Worm (Caenorhabditis elegans) whole organism, L2 larva: ENCODE data around the gene twk-11.
A peak's percentile ranks its signal among the peaks of the same experiment; 100 is the strongest.
"Not testable (repeated sequence)": the region's sequence is repeated elsewhere in the genome, so short reads cannot be mapped to it uniquely, and the experiment has no call there.

Source experiments
- C34F6.9 ChIP-seq: fragments of 150-350 bp; optimal IDR thresholded peaks from 2 replicates; lab custom pipeline; 2014; ENCODE audit warnings: missing biosample characterization, missing genetic modification characterization
- F13H6.1 ChIP-seq: sonication (generic microtip); optimal IDR thresholded peaks from 2 replicates; lab custom pipeline; 2016; ENCODE audit warnings: missing genetic modification characterization, missing compliant biosample characterization
- Y55F3AM.14 ChIP-seq: fragments of 200-800 bp; sonication (Bioruptor generic); optimal IDR thresholded peaks from 2 replicates; lab custom pipeline; 2018; ENCODE audit warnings: mild to moderate bottlenecking, missing genetic modification characterization, missing compliant biosample characterization
- ZK546.5 ChIP-seq: sonication (generic microtip); optimal IDR thresholded peaks from 2 replicates; lab custom pipeline; 2017; ENCODE audit warnings: missing biosample characterization, missing genetic modification characterization
- alr-1 ChIP-seq: fragments of 150-350 bp; optimal IDR thresholded peaks from 2 replicates; lab custom pipeline; 2014; ENCODE audit warnings: missing biosample characterization, missing genetic modification characterization
- ama-1 ChIP-seq: fragments of 150-350 bp; optimal IDR thresholded peaks from 2 replicates; lab custom pipeline; 2018; ENCODE audit warnings: inconsistent platforms
- ceh-82 ChIP-seq: fragments of 150-350 bp; optimal IDR thresholded peaks from 2 replicates; lab custom pipeline; 2014; ENCODE audit warnings: missing biosample characterization, missing genetic modification characterization
- crh-2 ChIP-seq: sonication (generic microtip); optimal IDR thresholded peaks from 2 replicates; lab custom pipeline; 2017; ENCODE audit warnings: missing biosample characterization, missing genetic modification characterization
- dmd-4 ChIP-seq: sonication (generic microtip); optimal IDR thresholded peaks from 2 replicates; lab custom pipeline; 2017; ENCODE audit warnings: missing biosample characterization, missing genetic modification characterization
- egl-27 ChIP-seq: sonication (generic microtip); optimal IDR thresholded peaks from 3 replicates; lab custom pipeline; 2017; ENCODE audit warnings: missing biosample characterization, missing genetic modification reagents, missing genetic modification characterization
- elt-1 ChIP-seq: fragments of 150-350 bp; optimal IDR thresholded peaks from 2 replicates; lab custom pipeline; 2014; ENCODE audit warnings: missing biosample characterization, missing genetic modification characterization
- elt-3 ChIP-seq: sonication (generic microtip); optimal IDR thresholded peaks from 2 replicates; lab custom pipeline; 2017; ENCODE audit warnings: missing biosample characterization, missing genetic modification characterization
- fos-1 ChIP-seq: fragments of 150-350 bp; optimal IDR thresholded peaks from 2 replicates; lab custom pipeline; 2014; ENCODE audit warnings: missing biosample characterization, missing genetic modification characterization
- gmeb-1 ChIP-seq: fragments of 150-350 bp; optimal IDR thresholded peaks from 2 replicates; lab custom pipeline; 2014; ENCODE audit warnings: missing biosample characterization, missing genetic modification characterization
- lin-11 ChIP-seq: fragments of 150-350 bp; sonication (generic microtip); optimal IDR thresholded peaks from 2 replicates; lab custom pipeline; 2014; ENCODE audit warnings: missing biosample characterization, missing genetic modification characterization, inconsistent platforms, mixed read lengths
- lsy-2 ChIP-seq, 2 experiments: fragments of 150-350 bp in 1 of 2; sonication (generic microtip) in 1 of 2; optimal IDR thresholded peaks; 2 replicates each; lab custom pipeline; 2014 to 2017; ENCODE audit warnings: missing biosample characterization in 2 of 2, missing genetic modification characterization in 2 of 2
- mbf-1 ChIP-seq: sonication (generic microtip); optimal IDR thresholded peaks from 2 replicates; lab custom pipeline; 2017; ENCODE audit warnings: missing biosample characterization, missing genetic modification characterization
- mdl-1 ChIP-seq, 2 experiments: fragments of 150-350 bp in 1 of 2; sonication (generic microtip) in 1 of 2; optimal IDR thresholded peaks; 2 replicates each; lab custom pipeline; 2017; ENCODE audit warnings: missing biosample characterization in 2 of 2, missing genetic modification characterization in 2 of 2
- nhr-11 ChIP-seq: fragments of 150-350 bp; optimal IDR thresholded peaks from 2 replicates; lab custom pipeline; 2014; ENCODE audit warnings: missing biosample characterization, missing genetic modification characterization
- nhr-12 ChIP-seq: fragments of 150-350 bp; optimal IDR thresholded peaks from 2 replicates; lab custom pipeline; 2014; ENCODE audit warnings: missing biosample characterization, missing genetic modification characterization
- nhr-21 ChIP-seq: fragments of 150-350 bp; optimal IDR thresholded peaks from 2 replicates; lab custom pipeline; 2014; ENCODE audit warnings: missing biosample characterization, missing genetic modification characterization
- nhr-23 ChIP-seq: fragments of 150-350 bp; optimal IDR thresholded peaks from 2 replicates; lab custom pipeline; 2014; ENCODE audit warnings: missing biosample characterization, missing genetic modification reagents, missing genetic modification characterization
- nhr-237 ChIP-seq: fragments of 150-350 bp; optimal IDR thresholded peaks from 2 replicates; lab custom pipeline; 2014; ENCODE audit warnings: missing biosample characterization, missing genetic modification characterization
- nhr-6 ChIP-seq: fragments of 150-350 bp; optimal IDR thresholded peaks from 2 replicates; lab custom pipeline; 2014; ENCODE audit warnings: missing biosample characterization, missing genetic modification characterization
- nhr-77 ChIP-seq: fragments of 150-350 bp; optimal IDR thresholded peaks from 2 replicates; lab custom pipeline; 2014; ENCODE audit warnings: missing biosample characterization, missing genetic modification characterization
- peb-1 ChIP-seq: fragments of 150-350 bp; optimal IDR thresholded peaks from 2 replicates; lab custom pipeline; 2014; ENCODE audit warnings: missing biosample characterization, missing genetic modification characterization
- skn-1 ChIP-seq: sonication (generic microtip); optimal IDR thresholded peaks from 2 replicates; lab custom pipeline; 2017; ENCODE audit warnings: missing biosample characterization, missing genetic modification characterization
- sma-3 ChIP-seq: sonication (generic microtip); optimal IDR thresholded peaks from 2 replicates; lab custom pipeline; 2016; ENCODE audit warnings: missing genetic modification reagents, missing genetic modification characterization, missing compliant biosample characterization
- sma-9 ChIP-seq, 2 experiments: fragments of 150-350 bp in 1 of 2; sonication (generic microtip) in 1 of 2; optimal IDR thresholded peaks; 2 replicates each; lab custom pipeline; 2014 to 2016; ENCODE audit warnings: missing genetic modification characterization in 2 of 2, mild to moderate bottlenecking in 1 of 2, missing biosample characterization in 1 of 2, missing compliant biosample characterization in 1 of 2, missing genetic modification reagents in 1 of 2, moderate library complexity in 1 of 2
- snpc-4 ChIP-seq: fragments of 150-350 bp; optimal IDR thresholded peaks from 2 replicates; lab custom pipeline; 2014; ENCODE audit warnings: missing biosample characterization, missing genetic modification characterization
- unc-55 ChIP-seq: fragments of 150-350 bp; sonication (generic microtip); optimal IDR thresholded peaks from 3 replicates; lab custom pipeline; 2014; ENCODE audit warnings: missing biosample characterization, missing genetic modification reagents, missing genetic modification characterization
- ztf-1 ChIP-seq: fragments of 200-800 bp; sonication (Bioruptor generic); conservative IDR thresholded peaks from 2 replicates; pipeline ENCODE4 v1.3.6; 2022; ENCODE audit warnings: missing genetic modification characterization, missing compliant biosample characterization

Gene twk-11

DNA sequence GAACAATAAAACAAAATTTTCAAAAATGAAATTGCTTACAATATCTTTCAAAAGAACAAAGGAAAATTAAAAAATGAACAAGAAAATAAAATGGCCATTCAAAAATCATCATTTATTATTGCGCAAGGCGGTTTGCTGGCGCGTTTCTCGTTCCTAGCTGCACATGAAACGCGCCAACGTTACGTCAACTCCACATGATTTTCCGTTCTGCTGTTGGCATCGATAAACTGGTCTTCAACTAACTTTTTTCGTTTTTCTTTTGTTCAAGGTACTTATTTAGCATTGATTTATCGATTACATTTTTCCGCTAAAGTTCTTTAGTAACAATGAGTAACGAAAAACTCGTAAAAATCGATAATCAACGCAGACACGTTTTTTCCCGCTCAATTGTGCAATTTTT is 24.0 kb upstream of the twk-11 start, which contains the start of the genes Y57E12AL.6 and Y57E12AL.1 (continued):
- no peak for TF ChIP-seq elt-1 (tag; lab: Kevin White, UChicago)
- peak; percentile 93 for TF ChIP-seq C34F6.9
- TF ChIP-seq Y55F3AM.14 (GFP tag; lab: Kevin White, UChicago) = no peak
- TF ChIP-seq unc-55 = peak; percentile 79

- TF ChIP-seq mdl-1 (tag; optimal IDR thresholded peaks at IDR 0.05; lab: Kevin White, UChicago) (no peak), crh-2 (tag; lab: Kevin White, UChicago) (no peak), nhr-77 (no peak), ztf-1 (GFP tag; lab: Robert Waterston, UW) (no peak), elt-3 (tag; lab: Kevin White, UChicago) (no peak), nhr-237 (tag; lab: Kevin White, UChicago) (no peak), skn-1 (no peak), fos-1 (tag; lab: Kevin White, UChicago) (no peak), snpc-4 (tag; lab: Kevin White, UChicago) (no peak), ceh-82 (no peak), mbf-1 (no peak), ama-1 (lab: Kevin White, UChicago) (no peak)
- TF ChIP-seq, all 48 proteins: peak for 0
Observed at ce11 chrV:7059350-7059749, 23.0 kb upstream of the twk-11 start, which contains the start of gene mdt-6. Gene mdt-6, minus strand, starts transcription at chrV:7059624.

DNA sequence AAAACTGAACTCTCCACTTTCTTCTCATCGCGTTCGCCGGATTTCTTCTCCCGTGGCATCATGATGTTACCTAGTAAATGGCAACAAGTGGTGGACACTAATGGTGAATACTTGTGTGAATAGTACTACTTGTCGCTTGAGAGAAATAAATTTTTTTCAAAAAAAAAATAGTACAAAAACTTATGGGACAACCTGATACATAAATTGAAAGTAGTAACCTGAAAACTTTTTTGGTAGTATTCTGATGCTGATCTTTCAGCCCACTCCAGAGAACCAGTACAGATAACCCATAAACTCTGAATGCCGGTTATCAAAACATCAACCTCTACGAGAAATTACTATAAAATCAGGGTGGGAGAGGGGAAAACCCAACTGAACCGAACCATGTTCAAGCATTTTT is 21.4 kb upstream of the twk-11 start, which contains the start of gene Y57E12AL.2:
Gene Y57E12AL.2, plus strand, starts transcription at position 301 of the 400 bp plus-strand sequence.
- TF ChIP-seq alr-1, peb-1, nhr-6 (tag; lab: Kevin White, UChicago): not testable (repeated sequence)

ce11 chrV:7054598-7054997 is 18.2 kb upstream of the twk-11 start, which contains the start of gene spig-8:
Gene spig-8, plus strand, starts transcription at chrV:7054898.
- TF ChIP-seq elt-3 (tag; lab: Kevin White, UChicago) = no peak
- no peak for TF ChIP-seq ZK546.5 (tag; lab: Kevin White, UChicago)
- TF ChIP-seq peb-1 (tag; lab: Kevin White, UChicago) = no peak
- no peak for TF ChIP-seq sma-9 (GFP tag; optimal IDR thresholded peaks at IDR 0.05; lab: Kevin White, UChicago)
- TF ChIP-seq sma-9 (tag; optimal IDR thresholded peaks at IDR 0.05; lab: Kevin White, UChicago) = no peak
- TF ChIP-seq lin-11 (tag; lab: Kevin White, UChicago) = no peak
- no peak for TF ChIP-seq crh-2 (tag; lab: Kevin White, UChicago)
- no peak for TF ChIP-seq elt-1 (tag; lab: Kevin White, UChicago)
- TF ChIP-seq sma-3 = no peak
- TF ChIP-seq ama-1 (lab: Kevin White, UChicago) = no peak
- TF ChIP-seq mdl-1 (tag; optimal IDR thresholded peaks at IDR 0.05; lab: Kevin White, UChicago) = no peak
- TF ChIP-seq nhr-12 = no peak
- TF ChIP-seq nhr-21 (tag; lab: Kevin White, UChicago) = no peak
- no peak for TF ChIP-seq dmd-4 (tag; lab: Kevin White, UChicago)
- no peak for TF ChIP-seq egl-27 (tag; lab: Kevin White, UChicago)
- TF ChIP-seq, all 48 proteins: peak for 0

ce11 chrV:7053100-7053499 is 16.7 kb upstream of the twk-11 start, which contains the start of gene txt-17:
Gene txt-17, minus strand, starts transcription at chrV:7053200.
- TF ChIP-seq nhr-77 (no peak), dmd-4 (tag; lab: Kevin White, UChicago) (no peak), C34F6.9 (no peak), nhr-237 (tag; lab: Kevin White, UChicago) (no peak), nhr-23 (tag; lab: Kevin White, UChicago) (no peak), elt-3 (tag; lab: Kevin White, UChicago) (no peak), sma-9 (GFP tag; optimal IDR thresholded peaks at IDR 0.05; lab: Kevin White, UChicago) (no peak), sma-9 (tag; optimal IDR thresholded peaks at IDR 0.05; lab: Kevin White, UChicago) (no peak), lsy-2 (tag; optimal IDR thresholded peaks at IDR 0.05; lab: Kevin White, UChicago) (no peak), gmeb-1 (tag; lab: Kevin White, UChicago) (no peak), F13H6.1 (tag; lab: Kevin White, UChicago) (no peak), nhr-11 (no peak)
